Worm (Caenorhabditis elegans): ENCODE measurements around the gene str-236.

DNA sequence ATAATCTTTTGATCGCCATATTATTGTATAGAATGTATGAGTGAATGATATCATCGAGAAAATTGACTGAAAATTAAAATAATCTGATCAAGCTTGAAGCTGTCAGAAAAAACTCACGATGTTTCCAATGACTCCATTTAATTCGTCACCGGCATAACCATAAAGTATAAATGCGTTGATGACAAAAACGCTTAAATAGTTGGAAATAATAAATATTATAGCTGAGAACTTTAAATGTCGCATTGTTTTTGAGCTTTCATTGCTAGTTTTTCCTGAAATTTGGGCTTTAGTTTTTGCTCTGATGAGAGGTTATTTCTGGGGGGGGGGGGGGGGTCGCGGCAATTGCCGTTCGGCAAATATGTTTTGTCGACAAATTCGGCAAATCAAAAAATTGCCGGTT, 23.3 kb upstream of the str-236 start:
- no peak for TF ChIP-seq aly-1 (tag; optimal IDR thresholded peaks at IDR 0.05)
- no peak for TF ChIP-seq F13C5.2 (tag; optimal IDR thresholded peaks at IDR 0.05)
- no peak for TF ChIP-seq sea-1 (GFP tag; conservative IDR thresholded peaks at IDR 0.05)
- TF ChIP-seq hmg-4 (GFP tag; optimal IDR thresholded peaks at IDR 0.05): no peak
- no peak for TF ChIP-seq hmbx-1 (tag; optimal IDR thresholded peaks at IDR 0.05)
- TF ChIP-seq ama-1 (optimal IDR thresholded peaks at IDR 0.05): no peak
- no peak for TF ChIP-seq B0310.2 (tag; optimal IDR thresholded peaks at IDR 0.05)
- no peak for TF ChIP-seq tbx-37 (GFP tag; conservative IDR thresholded peaks at IDR 0.05)
- TF ChIP-seq scrt-1 (GFP tag; IDR thresholded peaks at IDR 0.05): no peak

Measured in whole organism, early embryonic.